Worm (Caenorhabditis elegans) whole organism, L1 larva: ENCODE measurements around the gene trmt-10A.

Experiments
- C04F5.9 ChIP-seq: sonication (generic microtip); optimal IDR thresholded peaks from 2 replicates; lab custom pipeline; 2016; ENCODE audit warnings: missing genetic modification characterization, missing compliant biosample characterization
- C16A3.4 ChIP-seq: fragments of 150-350 bp; optimal IDR thresholded peaks from 2 replicates; lab custom pipeline; 2014; ENCODE audit warnings: missing biosample characterization, missing genetic modification characterization
- C34B4.2 ChIP-seq: sonication (generic microtip); optimal IDR thresholded peaks from 2 replicates; lab custom pipeline; 2017; ENCODE audit warnings: mild to moderate bottlenecking, missing genetic modification characterization, missing compliant biosample characterization
- Y116A8C.19 ChIP-seq: sonication (generic microtip); optimal IDR thresholded peaks from 2 replicates; lab custom pipeline; 2016; ENCODE audit warnings: missing compliant biosample characterization, missing genetic modification characterization, borderline replicate concordance
- aly-2 ChIP-seq: fragments of 150-350 bp; optimal IDR thresholded peaks from 2 replicates; lab custom pipeline; 2014; ENCODE audit warnings: missing biosample characterization, missing genetic modification characterization
- ama-1 ChIP-seq: fragments of 150-350 bp; optimal IDR thresholded peaks from 2 replicates; lab custom pipeline; 2014
- ceh-8 ChIP-seq: fragments of 200-800 bp; sonication (Bioruptor generic); optimal IDR thresholded peaks from 2 replicates; lab custom pipeline; 2018; ENCODE audit warnings: mild to moderate bottlenecking, missing genetic modification characterization, moderate library complexity, missing compliant biosample characterization
- ceh-82 ChIP-seq, 3 experiments: fragments of 150-350 bp in 1 of 3; sonication (generic microtip) in 2 of 3; optimal IDR thresholded peaks; 2 replicates each; lab custom pipeline; 2014 to 2017; ENCODE audit warnings: missing biosample characterization in 3 of 3, missing genetic modification characterization in 3 of 3
- ceh-88 ChIP-seq: fragments of 200-800 bp; sonication (Bioruptor generic); IDR thresholded peaks from 2 replicates; pipeline ENCODE4 v1.3.6; 2022; ENCODE audit warnings: missing genetic modification characterization, missing compliant biosample characterization
- ceh-90 ChIP-seq: sonication (generic microtip); optimal IDR thresholded peaks from 2 replicates; lab custom pipeline; 2016; ENCODE audit warnings: missing genetic modification characterization, missing compliant biosample characterization
- ces-1 ChIP-seq: fragments of 150-350 bp; optimal IDR thresholded peaks from 2 replicates; lab custom pipeline; 2014; ENCODE audit warnings: missing biosample characterization, missing genetic modification reagents, missing genetic modification characterization
- dpl-1 ChIP-seq, 3 experiments: fragments of 150-350 bp in 2 of 3; sonication (generic microtip) in 1 of 3; optimal IDR thresholded peaks; 2 replicates each; lab custom pipeline; 2014 to 2017; ENCODE audit warnings: missing biosample characterization in 3 of 3, missing genetic modification characterization in 3 of 3, missing genetic modification reagents in 3 of 3
- dsc-1 ChIP-seq: sonication (generic microtip); optimal IDR thresholded peaks from 2 replicates; lab custom pipeline; 2016; ENCODE audit warnings: mild to moderate bottlenecking, missing genetic modification characterization, missing compliant biosample characterization
- efl-3 ChIP-seq: fragments of 200-800 bp; sonication (Bioruptor generic); optimal IDR thresholded peaks from 2 replicates; lab custom pipeline; 2018; ENCODE audit warnings: mild to moderate bottlenecking, missing genetic modification characterization, missing compliant biosample characterization
- egl-13 ChIP-seq: sonication (generic microtip); optimal IDR thresholded peaks from 2 replicates; lab custom pipeline; 2016; ENCODE audit warnings: missing genotype, missing genetic modification reagents, missing genetic modification characterization, missing compliant biosample characterization
- egl-27 ChIP-seq, 2 experiments: fragments of 150-350 bp in 1 of 2; sonication (generic microtip); optimal IDR thresholded peaks; 3 replicates each; lab custom pipeline; 2017 to 2018; ENCODE audit warnings: missing biosample characterization in 2 of 2, missing genetic modification characterization in 2 of 2, missing genetic modification reagents in 2 of 2
- ets-5 ChIP-seq: fragments of 200-800 bp; sonication (Bioruptor generic); IDR thresholded peaks from 2 replicates; pipeline ENCODE4 v1.3.6; 2022; ENCODE audit warnings: missing genetic modification characterization, missing compliant biosample characterization
- fkh-10 ChIP-seq: sonication (generic microtip); optimal IDR thresholded peaks from 2 replicates; lab custom pipeline; 2017; ENCODE audit warnings: missing biosample characterization, missing genetic modification reagents, missing genetic modification characterization
- fkh-8 ChIP-seq: sonication (generic microtip); optimal IDR thresholded peaks from 2 replicates; lab custom pipeline; 2016; ENCODE audit warnings: mild to moderate bottlenecking, missing genetic modification characterization, missing compliant biosample characterization
- fos-1 ChIP-seq: fragments of 150-350 bp; optimal IDR thresholded peaks from 2 replicates; lab custom pipeline; 2014; ENCODE audit warnings: missing biosample characterization, missing genetic modification characterization
- hlh-4 ChIP-seq: sonication (generic microtip); optimal IDR thresholded peaks from 2 replicates; lab custom pipeline; 2016; ENCODE audit warnings: mild to moderate bottlenecking, missing genetic modification characterization, missing compliant biosample characterization
- hpl-2 ChIP-seq: fragments of 150-350 bp; optimal IDR thresholded peaks from 2 replicates; lab custom pipeline; 2014; ENCODE audit warnings: missing biosample characterization, missing genetic modification reagents, missing genetic modification characterization
- isw-1 ChIP-seq: fragments of 200-800 bp; sonication (Bioruptor generic); IDR thresholded peaks from 2 replicates; pipeline ENCODE4 v1.3.6; 2022; ENCODE audit warnings: missing genetic modification characterization, missing compliant biosample characterization
- lin-13 ChIP-seq: fragments of 150-350 bp; optimal IDR thresholded peaks from 2 replicates; lab custom pipeline; 2014; ENCODE audit warnings: missing biosample characterization, missing genetic modification reagents, missing genetic modification characterization
- lin-15B ChIP-seq: fragments of 150-350 bp; sonication (generic microtip); optimal IDR thresholded peaks from 3 replicates; lab custom pipeline; 2014; ENCODE audit warnings: missing biosample characterization, missing genetic modification characterization
- lin-39 ChIP-seq: fragments of 150-350 bp; optimal IDR thresholded peaks from 2 replicates; lab custom pipeline; 2014; ENCODE audit warnings: missing biosample characterization, missing genetic modification reagents, missing genetic modification characterization
- mep-1 ChIP-seq: fragments of 150-350 bp; optimal IDR thresholded peaks from 2 replicates; lab custom pipeline; 2014; ENCODE audit warnings: missing biosample characterization, missing genetic modification characterization
- nhr-19 ChIP-seq: fragments of 200-800 bp; sonication (Bioruptor generic); conservative IDR thresholded peaks from 2 replicates; pipeline ENCODE4 v1.3.6; 2022; ENCODE audit warnings: missing genetic modification characterization, missing compliant biosample characterization
- nhr-20 ChIP-seq: sonication (generic microtip); optimal IDR thresholded peaks from 2 replicates; lab custom pipeline; 2016; ENCODE audit warnings: mild to moderate bottlenecking, missing genetic modification characterization, missing compliant biosample characterization
- nhr-28 ChIP-seq: fragments of 150-350 bp; optimal IDR thresholded peaks from 2 replicates; lab custom pipeline; 2014; ENCODE audit warnings: missing biosample characterization, missing genetic modification characterization
- nhr-47 ChIP-seq: sonication (generic microtip); optimal IDR thresholded peaks from 2 replicates; lab custom pipeline; 2016; ENCODE audit warnings: mild to moderate bottlenecking, missing genetic modification characterization, moderate library complexity, missing compliant biosample characterization
- nhr-84 ChIP-seq: sonication (generic microtip); optimal IDR thresholded peaks from 2 replicates; lab custom pipeline; 2017; ENCODE audit warnings: missing biosample characterization, missing genetic modification characterization
- nhr-85 ChIP-seq: sonication (generic microtip); peaks from one replicate; lab custom pipeline; 2016; ENCODE audit warnings: missing genetic modification characterization, inconsistent platforms, missing compliant biosample characterization
- nhr-90 ChIP-seq: sonication (generic microtip); optimal IDR thresholded peaks from 2 replicates; lab custom pipeline; 2016; ENCODE audit warnings: mild to moderate bottlenecking, missing genetic modification characterization, missing compliant biosample characterization; ENCODE audit not compliant: poor library complexity
- pax-3 ChIP-seq: fragments of 200-800 bp; sonication (Bioruptor generic); optimal IDR thresholded peaks from 2 replicates; lab custom pipeline; 2018; ENCODE audit warnings: mild to moderate bottlenecking, missing genetic modification characterization, moderate library complexity, missing compliant biosample characterization
- snpc-4 ChIP-seq: fragments of 150-350 bp; optimal IDR thresholded peaks from 2 replicates; lab custom pipeline; 2014; ENCODE audit warnings: missing biosample characterization, missing genetic modification characterization
- snu-23 ChIP-seq: sonication (generic microtip); optimal IDR thresholded peaks from 2 replicates; lab custom pipeline; 2016; ENCODE audit warnings: missing genetic modification characterization, missing compliant biosample characterization
- sox-4 ChIP-seq: sonication (generic microtip); optimal IDR thresholded peaks from 2 replicates; lab custom pipeline; 2016; ENCODE audit warnings: missing genetic modification characterization, missing compliant biosample characterization
- tlp-1 ChIP-seq: fragments of 150-350 bp; optimal IDR thresholded peaks from 2 replicates; lab custom pipeline; 2014; ENCODE audit warnings: missing biosample characterization, missing genetic modification characterization
- vab-15 ChIP-seq: sonication (generic microtip); optimal IDR thresholded peaks from 2 replicates; lab custom pipeline; 2017; ENCODE audit warnings: missing genotype, mild to moderate bottlenecking, missing genetic modification characterization, missing compliant biosample characterization
- zag-1 ChIP-seq: fragments of 150-350 bp; optimal IDR thresholded peaks from 2 replicates; lab custom pipeline; 2014; ENCODE audit warnings: missing biosample characterization, missing genetic modification characterization
- zip-4 ChIP-seq: fragments of 200-800 bp; sonication (Bioruptor generic); optimal IDR thresholded peaks from 2 replicates; lab custom pipeline; 2018; ENCODE audit warnings: mild to moderate bottlenecking, missing genetic modification characterization, moderate library complexity, missing compliant biosample characterization
- ztf-11 ChIP-seq, 2 experiments: sonication (generic microtip); optimal IDR thresholded peaks; 2 replicates each; lab custom pipeline; 2016 to 2017; ENCODE audit warnings: missing genetic modification characterization in 2 of 2, missing biosample characterization in 1 of 2, missing compliant biosample characterization in 1 of 2

The trmt-10A gene

ce11 chrIV:9974392-9974791 lies 42.4 kb upstream of the trmt-10A start, which contains the start of gene C47E12.9:
TSS of gene C47E12.9 (plus strand) at chrIV:9974692.
- TF ChIP-seq nhr-84 (tag; lab: Kevin White, UChicago) (no peak), sox-4 (tag; lab: Kevin White, UChicago) (no peak), ets-5 (GFP tag; lab: Robert Waterston, UW) (no peak), pax-3 (tag; lab: Kevin White, UChicago) (no peak), egl-27 (tag; optimal IDR thresholded peaks at IDR 0.05; lab: Kevin White, UChicago) (no peak), mep-1 (tag; lab: Kevin White, UChicago) (no peak), C16A3.4 (tag; lab: Kevin White, UChicago) (no peak), tlp-1 (tag; lab: Kevin White, UChicago) (no peak), fos-1 (tag; lab: Kevin White, UChicago) (no peak), nhr-47 (tag; lab: Kevin White, UChicago) (no peak), snu-23 (GFP tag; lab: Kevin White, UChicago) (no peak), efl-3 (GFP tag; lab: Kevin White, UChicago) (no peak), nhr-85 (tag; lab: Kevin White, UChicago) (no peak), C34B4.2 (tag; lab: Kevin White, UChicago) (no peak), zag-1 (no peak), egl-13 (tag; lab: Kevin White, UChicago) (no peak), hpl-2 (GFP tag; lab: Kevin White, UChicago) (no peak)
- TF ChIP-seq, all 84 proteins: peak for 0

DNA sequence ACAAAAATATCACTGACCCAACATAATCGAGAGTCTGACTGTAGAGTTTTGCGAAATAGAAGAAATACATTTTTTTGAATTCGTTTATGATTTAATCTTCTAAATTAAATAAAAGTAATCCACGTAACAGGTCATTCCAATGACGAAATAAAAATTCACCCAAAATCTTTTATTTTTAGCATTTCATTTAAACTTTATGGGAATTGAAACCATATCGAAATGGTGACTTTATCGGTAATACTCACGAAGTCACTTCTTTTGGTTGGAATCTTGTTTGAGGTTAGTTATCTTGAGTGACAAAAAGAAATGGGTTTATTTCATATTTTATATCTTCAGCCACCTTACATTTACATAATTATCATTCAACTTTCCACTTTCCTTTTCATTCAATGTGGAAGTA lies 40.6 kb upstream of the trmt-10A start, which contains the start of the genes C47E12.12 and C47E12.10:
TSS of gene C47E12.12 (minus strand) at position 101 of the 400 bp plus-strand sequence.
TSS of gene C47E12.10 (plus strand) at position 172 of the 400 bp plus-strand sequence.
- no peak for TF ChIP-seq nhr-19
- TF ChIP-seq, all 84 proteins: peak for 0

DNA sequence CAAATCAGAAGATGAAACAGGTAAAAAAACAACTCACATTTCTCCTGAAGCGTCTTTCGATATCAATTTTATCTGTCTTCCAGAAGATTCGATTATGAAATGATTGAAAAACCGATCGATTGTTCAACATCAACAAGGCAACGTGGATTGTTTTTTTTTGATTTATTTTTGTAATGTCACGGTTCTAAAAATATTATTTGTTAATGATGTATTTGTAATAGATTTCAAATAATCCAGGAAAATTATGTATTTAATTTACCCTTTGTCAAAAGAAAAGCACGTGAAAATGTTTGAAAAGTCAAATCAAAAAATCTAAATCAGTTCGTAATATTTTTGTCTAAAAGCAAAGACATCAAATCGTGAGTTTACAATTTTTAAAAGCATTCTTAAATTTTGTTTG lies 37.1 kb upstream of the trmt-10A start, which contains the start of the genes kin-5 and C47E12.11:
TSS of gene kin-5 (minus strand) at position 101 of the 400 bp plus-strand sequence.
TSS of gene C47E12.11 (plus strand) at position 320 of the 400 bp plus-strand sequence.
- no peak for TF ChIP-seq nhr-85 (tag; lab: Kevin White, UChicago)
- no peak for TF ChIP-seq fkh-8 (tag; lab: Kevin White, UChicago)
- no peak for TF ChIP-seq lin-15B (tag; lab: Kevin White, UChicago)
- no peak for TF ChIP-seq ceh-82 (tag; optimal IDR thresholded peaks at IDR 0.05; lab: Kevin White, UChicago)
- no peak for TF ChIP-seq ceh-8 (GFP tag; lab: Kevin White, UChicago)

DNA sequence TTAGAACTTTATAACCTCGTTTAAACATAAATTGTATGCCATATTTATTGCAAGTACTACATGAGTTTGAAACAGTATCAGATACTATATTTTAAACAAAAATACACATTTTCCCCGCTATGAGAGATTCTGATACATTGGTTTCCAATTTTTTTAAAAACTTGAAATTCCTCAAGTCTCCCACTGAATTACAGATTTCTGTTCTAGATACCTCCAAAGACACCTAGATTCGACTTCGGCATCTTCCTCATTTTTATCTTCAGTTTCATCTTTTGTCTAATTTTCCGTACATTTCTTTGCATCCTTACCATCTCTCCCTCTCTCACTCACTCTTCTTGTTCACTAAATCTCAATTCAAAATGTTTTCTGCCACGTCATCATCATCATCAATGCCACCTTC lies 31.9 kb upstream of the trmt-10A start, which contains the start of gene T13H10.2:
TSS of gene T13H10.2 (plus strand) at position 301 of the 400 bp plus-strand sequence.
- no peak for TF ChIP-seq ceh-88 (GFP tag; lab: Robert Waterston, UW)
- TF ChIP-seq nhr-28 (tag; lab: Kevin White, UChicago), result no peak
- TF ChIP-seq nhr-20, result no peak
- TF ChIP-seq dpl-1 (GFP tag; optimal IDR thresholded peaks at IDR 0.05; lab: Kevin White, UChicago), result no peak
- TF ChIP-seq nhr-19, result no peak
- TF ChIP-seq nhr-90 (tag; lab: Kevin White, UChicago), result no peak
- no peak for TF ChIP-seq nhr-85 (tag; lab: Kevin White, UChicago)
- TF ChIP-seq C16A3.4 (tag; lab: Kevin White, UChicago), result no peak
- TF ChIP-seq zip-4 (GFP tag; lab: Kevin White, UChicago), result no peak
- no peak for TF ChIP-seq isw-1 (GFP tag; lab: Robert Waterston, UW)
- no peak for TF ChIP-seq lin-39 (tag; lab: Kevin White, UChicago)

DNA sequence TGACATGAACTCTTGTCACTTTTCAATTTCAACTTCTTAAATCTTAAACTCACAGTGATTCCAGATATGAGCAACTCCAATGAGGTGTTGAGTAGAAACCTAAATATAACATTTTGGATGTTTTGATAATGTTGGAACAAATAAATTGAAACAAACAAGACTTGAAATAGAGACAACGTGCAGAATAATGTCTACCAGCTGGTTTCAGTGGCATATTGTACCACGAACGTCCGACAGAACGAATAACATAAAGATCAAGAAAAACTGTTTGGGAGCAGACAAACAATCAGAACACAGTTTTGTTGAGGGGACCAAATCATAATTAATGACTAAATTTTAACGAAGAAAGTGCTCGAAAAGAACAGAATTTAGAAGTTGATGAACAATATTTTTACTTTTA lies 21.3 kb upstream of the trmt-10A start, which contains the start of gene gon-1:
TSS of gene gon-1 (minus strand) at position 101 of the 400 bp plus-strand sequence.
- no peak for TF ChIP-seq ama-1 (lab: Kevin White, UChicago)
- no peak for TF ChIP-seq ceh-90 (tag; lab: Kevin White, UChicago)
- no peak for TF ChIP-seq Y116A8C.19
- TF ChIP-seq nhr-28 (tag; lab: Kevin White, UChicago), result no peak
- no peak for TF ChIP-seq ceh-88 (GFP tag; lab: Robert Waterston, UW)
- no peak for TF ChIP-seq ztf-11 (tag; optimal IDR thresholded peaks at IDR 0.05; lab: Kevin White, UChicago)
- TF ChIP-seq lin-15B (tag; lab: Kevin White, UChicago), result no peak
- TF ChIP-seq lin-13 (GFP tag; lab: Kevin White, UChicago), result no peak
- TF ChIP-seq fkh-10 (GFP tag; lab: Kevin White, UChicago), result no peak
- TF ChIP-seq snpc-4 (tag; lab: Kevin White, UChicago), result no peak
- no peak for TF ChIP-seq hpl-2 (GFP tag; lab: Kevin White, UChicago)
- no peak for TF ChIP-seq pax-3 (tag; lab: Kevin White, UChicago)
- TF ChIP-seq vab-15 (tag; lab: Kevin White, UChicago), result no peak
- TF ChIP-seq dsc-1 (tag; lab: Kevin White, UChicago), result no peak
- no peak for TF ChIP-seq hlh-4 (tag; lab: Kevin White, UChicago)
- no peak for TF ChIP-seq ces-1 (GFP tag; lab: Kevin White, UChicago)
- no peak for TF ChIP-seq C04F5.9 (tag; lab: Kevin White, UChicago)
- no peak for TF ChIP-seq aly-2 (tag; lab: Kevin White, UChicago)
- TF ChIP-seq, all 84 proteins: peak for 0
